Worm (Caenorhabditis elegans) whole organism, late embryonic: ENCODE results near the gene T16G12.9.
A peak's percentile ranks its signal among the peaks of the same experiment; 100 is the strongest.

ENCODE experiments used
- F13H6.1 ChIP-seq: sonication (generic microtip); optimal IDR thresholded peaks from 2 replicates; lab custom pipeline; 2016; ENCODE audit warnings: missing genetic modification characterization, missing compliant biosample characterization
- K09A11.1 ChIP-seq: sonication (generic microtip); optimal IDR thresholded peaks from 2 replicates; lab custom pipeline; 2017; ENCODE audit warnings: antibody characterized with exemption, mild to moderate bottlenecking, missing genetic modification characterization, missing compliant biosample characterization; ENCODE audit not compliant: insufficient read depth
- T23F11.4 ChIP-seq: fragments of 200-800 bp; sonication (Bioruptor generic); optimal IDR thresholded peaks from 2 replicates; lab custom pipeline; 2018; ENCODE audit warnings: mild to moderate bottlenecking, missing genetic modification characterization, missing compliant biosample characterization
- Y22D7AL.16 ChIP-seq: sonication (generic microtip); optimal IDR thresholded peaks from 2 replicates; lab custom pipeline; 2016; ENCODE audit warnings: missing genetic modification characterization, missing compliant biosample characterization
- ahr-1 ChIP-seq: sonication (generic microtip); optimal IDR thresholded peaks from 2 replicates; lab custom pipeline; 2016; ENCODE audit warnings: missing genetic modification characterization, missing compliant biosample characterization
- ama-1 ChIP-seq: fragments of 150-350 bp; optimal IDR thresholded peaks from 2 replicates; lab custom pipeline; 2014
- ceh-14 ChIP-seq: sonication (generic microtip); optimal IDR thresholded peaks from 2 replicates; lab custom pipeline; 2016; ENCODE audit warnings: missing genotype, missing genetic modification characterization, missing compliant biosample characterization
- ceh-18 ChIP-seq: sonication (generic microtip); optimal IDR thresholded peaks from 2 replicates; lab custom pipeline; 2016; ENCODE audit warnings: missing genetic modification characterization, missing compliant biosample characterization
- ceh-19 ChIP-seq: fragments of 200-800 bp; sonication (Bioruptor generic); optimal IDR thresholded peaks from 2 replicates; lab custom pipeline; 2018; ENCODE audit warnings: mild to moderate bottlenecking, missing genetic modification characterization, missing compliant biosample characterization
- ceh-2 ChIP-seq: sonication (generic microtip); optimal IDR thresholded peaks from 2 replicates; lab custom pipeline; 2016; ENCODE audit warnings: missing genotype, missing genetic modification characterization, missing compliant biosample characterization
- ceh-22 ChIP-seq: sonication (generic microtip); optimal IDR thresholded peaks from 2 replicates; lab custom pipeline; 2017; ENCODE audit warnings: missing biosample characterization, missing genetic modification characterization
- ceh-30 ChIP-seq: fragments of 150-350 bp; optimal IDR thresholded peaks from 2 replicates; lab custom pipeline; 2014; ENCODE audit warnings: missing biosample characterization, missing genetic modification characterization
- ceh-31 ChIP-seq: sonication (generic microtip); optimal IDR thresholded peaks from 2 replicates; lab custom pipeline; 2016; ENCODE audit warnings: missing genetic modification characterization, missing compliant biosample characterization
- ceh-45 ChIP-seq: fragments of 200-800 bp; sonication (Bioruptor generic); IDR thresholded peaks from 2 replicates; pipeline ENCODE4 v1.3.6; 2022; ENCODE audit warnings: missing genetic modification reagents, missing genetic modification characterization, missing compliant biosample characterization
- ceh-48 ChIP-seq: sonication (generic microtip); optimal IDR thresholded peaks from 2 replicates; lab custom pipeline; 2016; ENCODE audit warnings: missing genetic modification characterization, inconsistent platforms, missing compliant biosample characterization
- ceh-6 ChIP-seq: fragments of 200-800 bp; sonication (Bioruptor generic); optimal IDR thresholded peaks from 2 replicates; lab custom pipeline; 2018; ENCODE audit warnings: mild to moderate bottlenecking, missing genetic modification characterization, missing compliant biosample characterization
- che-1 ChIP-seq: sonication (generic microtip); optimal IDR thresholded peaks from 2 replicates; lab custom pipeline; 2016; ENCODE audit warnings: mild to moderate bottlenecking, missing genetic modification characterization, missing compliant biosample characterization
- dve-1 ChIP-seq: sonication (generic microtip); optimal IDR thresholded peaks from 2 replicates; lab custom pipeline; 2017; ENCODE audit warnings: antibody characterized with exemption, mild to moderate bottlenecking, missing genetic modification characterization, missing compliant biosample characterization
- elt-2 ChIP-seq: sonication (generic microtip); optimal IDR thresholded peaks from 2 replicates; lab custom pipeline; 2016; ENCODE audit warnings: missing genetic modification reagents, missing genetic modification characterization, missing compliant biosample characterization
- ets-4 ChIP-seq: sonication (generic microtip); optimal IDR thresholded peaks from 2 replicates; lab custom pipeline; 2016; ENCODE audit warnings: missing genetic modification characterization, missing compliant biosample characterization
- fax-1 ChIP-seq: sonication (generic microtip); optimal IDR thresholded peaks from 2 replicates; lab custom pipeline; 2016; ENCODE audit warnings: missing genotype, missing genetic modification characterization, missing compliant biosample characterization
- fkh-10 ChIP-seq: fragments of 150-350 bp; optimal IDR thresholded peaks from 2 replicates; lab custom pipeline; 2014; ENCODE audit warnings: missing biosample characterization, missing genetic modification reagents, missing genetic modification characterization
- gmeb-2 ChIP-seq: sonication (generic microtip); optimal IDR thresholded peaks from 2 replicates; lab custom pipeline; 2016; ENCODE audit warnings: missing genetic modification characterization, inconsistent platforms, missing compliant biosample characterization
- hlh-13 ChIP-seq: fragments of 200-800 bp; sonication (Bioruptor generic); optimal IDR thresholded peaks from 2 replicates; lab custom pipeline; 2018; ENCODE audit warnings: mild to moderate bottlenecking, missing genetic modification characterization, missing compliant biosample characterization
- hlh-15 ChIP-seq: sonication (generic microtip); optimal IDR thresholded peaks from 2 replicates; lab custom pipeline; 2016; ENCODE audit warnings: missing genetic modification characterization, missing compliant biosample characterization
- hlh-30 ChIP-seq: sonication (generic microtip); optimal IDR thresholded peaks from 2 replicates; lab custom pipeline; 2017; ENCODE audit warnings: antibody characterized with exemption, missing genetic modification characterization, missing compliant biosample characterization; ENCODE audit not compliant: insufficient read depth
- lim-6 ChIP-seq: sonication (generic microtip); optimal IDR thresholded peaks from 2 replicates; lab custom pipeline; 2016; ENCODE audit warnings: missing genetic modification characterization, missing compliant biosample characterization
- madf-2 ChIP-seq: sonication (generic microtip); optimal IDR thresholded peaks from 2 replicates; lab custom pipeline; 2017; ENCODE audit warnings: missing genetic modification characterization, missing compliant biosample characterization
- nfya-1 ChIP-seq: sonication (generic microtip); optimal IDR thresholded peaks from 2 replicates; lab custom pipeline; 2017; ENCODE audit warnings: missing genetic modification characterization, mild to moderate bottlenecking, missing compliant biosample characterization, antibody characterized with exemption, moderate library complexity
- nhr-11 ChIP-seq: fragments of 150-350 bp; optimal IDR thresholded peaks from 2 replicates; lab custom pipeline; 2014; ENCODE audit warnings: missing biosample characterization, missing genetic modification characterization
- nhr-232 ChIP-seq: sonication (generic microtip); optimal IDR thresholded peaks from 2 replicates; lab custom pipeline; 2016; ENCODE audit warnings: missing genetic modification characterization, missing compliant biosample characterization
- npax-4 ChIP-seq: sonication (generic microtip); optimal IDR thresholded peaks from 2 replicates; lab custom pipeline; 2016; ENCODE audit warnings: missing genetic modification characterization, missing compliant biosample characterization
- odd-2 ChIP-seq: sonication (generic microtip); optimal IDR thresholded peaks from 2 replicates; lab custom pipeline; 2017; ENCODE audit warnings: antibody characterized with exemption, mild to moderate bottlenecking, missing genetic modification characterization, missing compliant biosample characterization
- pha-4 ChIP-seq: fragments of 150-350 bp; optimal IDR thresholded peaks from 2 replicates; lab custom pipeline; 2018; ENCODE audit warnings: missing biosample characterization, missing genetic modification reagents, missing genetic modification characterization
- pqm-1 ChIP-seq: sonication (generic microtip); optimal IDR thresholded peaks from 2 replicates; lab custom pipeline; 2016; ENCODE audit warnings: missing genetic modification characterization, missing compliant biosample characterization
- ref-2 ChIP-seq: sonication (generic microtip); optimal IDR thresholded peaks from 2 replicates; lab custom pipeline; 2016; ENCODE audit warnings: missing genetic modification characterization, missing compliant biosample characterization
- sox-2 ChIP-seq: fragments of 200-800 bp; sonication (Bioruptor generic); IDR thresholded peaks from 2 replicates; pipeline ENCODE4 v1.3.6; 2022; ENCODE audit warnings: missing genetic modification reagents, missing genetic modification characterization, missing compliant biosample characterization
- tbx-2 ChIP-seq: sonication (generic microtip); optimal IDR thresholded peaks from 2 replicates; lab custom pipeline; 2016; ENCODE audit warnings: missing genetic modification characterization, missing compliant biosample characterization
- ttx-3 ChIP-seq: sonication (generic microtip); optimal IDR thresholded peaks from 2 replicates; lab custom pipeline; 2016; ENCODE audit warnings: missing genetic modification reagents, missing genetic modification characterization, missing compliant biosample characterization
- unc-86 ChIP-seq: sonication (generic microtip); optimal IDR thresholded peaks from 2 replicates; lab custom pipeline; 2016; ENCODE audit warnings: missing genetic modification characterization, missing compliant biosample characterization
- zip-5 ChIP-seq: sonication (generic microtip); optimal IDR thresholded peaks from 2 replicates; lab custom pipeline; 2016; ENCODE audit warnings: missing genetic modification characterization, missing compliant biosample characterization
- ztf-16 ChIP-seq: sonication (generic microtip); optimal IDR thresholded peaks from 2 replicates; lab custom pipeline; 2017; ENCODE audit warnings: missing genetic modification characterization, missing compliant biosample characterization

T16G12.9 gene

ce11 chrIII:10094538-10094937 lies 16.5 kb upstream of the T16G12.9 start (continued):
- TF ChIP-seq madf-2 (tag; lab: Kevin White, UChicago) (peak; percentile 25), ceh-48 (tag; lab: Kevin White, UChicago) (peak; percentile 15), npax-4 (no peak), che-1 (no peak), T23F11.4 (GFP tag; lab: Kevin White, UChicago) (peak; percentile 53), ceh-14 (tag; lab: Kevin White, UChicago) (no peak), lim-6 (tag; lab: Kevin White, UChicago) (no peak), unc-86 (tag; lab: Kevin White, UChicago) (no peak), ceh-6 (GFP tag; lab: Kevin White, UChicago) (no peak), ceh-45 (GFP tag; lab: Robert Waterston, UW) (no peak), ceh-31 (tag; lab: Kevin White, UChicago) (peak; percentile 66), ceh-2 (tag; lab: Kevin White, UChicago) (peak; percentile 2), gmeb-2 (tag; lab: Kevin White, UChicago) (no peak), ceh-19 (GFP tag; lab: Kevin White, UChicago) (no peak), pha-4 (tag; lab: Kevin White, UChicago) (no peak), nhr-11 (no peak), hlh-15 (tag; lab: Kevin White, UChicago) (no peak), fax-1 (tag; lab: Kevin White, UChicago) (no peak), F13H6.1 (tag; lab: Kevin White, UChicago) (peak; percentile 57), tbx-2 (tag; lab: Kevin White, UChicago) (peak; percentile 60), ets-4 (tag; lab: Kevin White, UChicago) (peak; percentile 20), ceh-30 (no peak), hlh-13 (GFP tag; lab: Kevin White, UChicago) (no peak), nfya-1 (tag; lab: Kevin White, UChicago) (peak; percentile 77), dve-1 (tag; lab: Kevin White, UChicago) (no peak), elt-2 (no peak), pqm-1 (tag; lab: Kevin White, UChicago) (no peak), hlh-30 (no peak), Y22D7AL.16 (tag; lab: Kevin White, UChicago) (no peak), ceh-18 (no peak), zip-5 (no peak), ama-1 (lab: Kevin White, UChicago) (no peak), ttx-3 (tag; lab: Kevin White, UChicago) (no peak), ref-2 (tag; lab: Kevin White, UChicago) (peak; percentile 73), K09A11.1 (no peak), sox-2 (GFP tag; lab: Robert Waterston, UW) (no peak), ahr-1 (tag; lab: Kevin White, UChicago) (no peak), fkh-10 (GFP tag; lab: Kevin White, UChicago) (no peak), ztf-16 (tag; lab: Kevin White, UChicago) (no peak), nhr-232 (peak; percentile 15), ceh-22 (tag; lab: Kevin White, UChicago) (peak; percentile 41)
- TF ChIP-seq, all 69 proteins: peak for 24

ce11 chrIII:10093093-10093492 lies 15.0 kb upstream of the T16G12.9 start:
- no peak for TF ChIP-seq odd-2
- TF ChIP-seq, all 69 proteins: peak for 0

ce11 chrIII:10090685-10091084 lies 12.6 kb upstream of the T16G12.9 start, which contains the start of gene gtf-2H2C:
Gene gtf-2H2C (minus strand): TSS chrIII:10090785.
- TF ChIP-seq che-1 = no peak
- TF ChIP-seq ceh-14 (tag; lab: Kevin White, UChicago) = no peak
- no peak for TF ChIP-seq nhr-11
